Worm (Caenorhabditis elegans): ENCODE measurements around the gene cwp-2.

- peak; percentile 69 for TF ChIP-seq dmd-6 (GFP tag; IDR thresholded peaks at IDR 0.05)
- TF ChIP-seq skn-1 (tag; optimal IDR thresholded peaks at IDR 0.05) = no peak
- no peak for TF ChIP-seq nhr-76 (tag; optimal IDR thresholded peaks at IDR 0.05)
- no peak for TF ChIP-seq aha-1 (tag)
- peak; percentile 78 for TF ChIP-seq nhr-28 (tag; optimal IDR thresholded peaks at IDR 0.05)
- no peak for TF ChIP-seq ceh-32 (tag; optimal IDR thresholded peaks at IDR 0.05; ENCODE audit: poor library complexity)
Measured at ce11 chrV:4826710-4827380, 15.6 kb downstream of the cwp-2 start, which contains the start of the genes hsp-6 and C37H5.5.
